Fruit fly (Drosophila melanogaster): ENCODE data around the gene CG13375.

DNA sequence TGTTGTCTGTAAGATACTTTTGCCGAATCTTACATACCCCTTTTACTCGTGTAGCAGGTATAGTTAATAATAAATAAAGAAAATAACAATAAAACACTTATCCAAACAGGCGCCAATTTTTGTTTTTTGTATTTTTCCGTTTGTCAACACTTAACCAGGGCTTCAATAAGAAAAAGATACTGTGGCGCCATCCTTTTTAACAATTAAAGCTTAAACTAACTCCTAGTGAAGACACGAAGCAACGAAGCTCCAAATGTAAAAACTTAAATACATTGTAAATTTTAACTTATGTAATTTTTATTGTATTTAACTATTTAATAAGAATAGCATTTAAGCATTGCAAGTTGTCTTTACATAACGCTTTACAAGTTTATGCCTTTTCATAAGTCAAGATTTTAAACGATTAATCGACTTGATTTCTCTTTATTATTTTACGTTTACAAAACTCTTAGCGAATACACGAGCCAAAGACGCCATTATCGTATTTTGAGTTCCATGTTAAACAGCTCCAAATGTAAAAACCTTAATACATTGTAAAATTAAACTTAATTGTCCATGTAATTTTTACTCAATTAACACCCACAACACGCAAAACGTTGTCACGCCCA, 42.0 kb upstream of the CG13375 start:
- TF ChIP-seq usp (GFP tag; optimal IDR thresholded peaks at IDR 0.05) (no peak), CG8478 (optimal IDR thresholded peaks at IDR 0.05) (no peak), psq (optimal IDR thresholded peaks at IDR 0.05) (no peak), pan (optimal IDR thresholded peaks at IDR 0.05) (no peak), Dll (optimal IDR thresholded peaks at IDR 0.05) (no peak), EcR (GFP tag; optimal IDR thresholded peaks at IDR 0.05) (no peak)
